Fruit fly (Drosophila melanogaster): Measurements from ENCODE around the gene CG8833.
A peak's percentile ranks its signal among the peaks of the same experiment; 100 is the strongest.

Gene CG8833

dm6 chr3L:13923332-13924272, 5.2 kb downstream of the CG8833 start (continued):
- peak; percentile 19 for TF ChIP-seq Oli (tag; optimal IDR thresholded peaks at IDR 0.05)
- TF ChIP-seq slbo (GFP tag; IDR thresholded peaks at IDR 0.05) = peak; percentile 87
- peak; percentile 53 for TF ChIP-seq CG10979 (tag; optimal IDR thresholded peaks at IDR 0.05)
- peak; percentile 23 for TF ChIP-seq CG8924 (tag; optimal IDR thresholded peaks at IDR 0.05)
- TF ChIP-seq odd (GFP tag; optimal IDR thresholded peaks at IDR 0.05) = peak; percentile 2
- TF ChIP-seq bcd (GFP tag; optimal IDR thresholded peaks at IDR 0.05) = peak; percentile 58
- TF ChIP-seq CG6689 (GFP tag; IDR thresholded peaks at IDR 0.05) = peak; percentile 68
- TF ChIP-seq dan (GFP tag; IDR thresholded peaks at IDR 0.05) = no peak
- TF ChIP-seq CG42726 (GFP tag; IDR thresholded peaks at IDR 0.05; ENCODE audit: partially characterized antibody) = no peak
- no peak for TF ChIP-seq CG31388 (GFP tag; optimal IDR thresholded peaks at IDR 0.05)
- peak; percentile 64 for TF ChIP-seq Drgx (GFP tag; IDR thresholded peaks at IDR 0.05)
- peak; percentile 6 for TF ChIP-seq CG8359 (GFP tag; optimal IDR thresholded peaks at IDR 0.05; ENCODE audit: borderline replicate concordance)
- peak; percentile 16; the same call in 1 of the 2 replicates for TF ChIP-seq E2f2 (GFP tag; IDR thresholded peaks at IDR 0.05)
- peak; percentile 74 for TF ChIP-seq tgo (GFP tag; IDR thresholded peaks at IDR 0.05)
- peak; percentile 34 for TF ChIP-seq fd3F (GFP tag; optimal IDR thresholded peaks at IDR 0.05)
- TF ChIP-seq CG11456 (GFP tag; IDR thresholded peaks at IDR 0.05) = peak; percentile 77
- TF ChIP-seq CG10267 (tag; optimal IDR thresholded peaks at IDR 0.05) = peak; percentile 55
- no peak; the same call in 1 of the 2 replicates for TF ChIP-seq chm (GFP tag; IDR thresholded peaks at IDR 0.05)
- no peak for TF ChIP-seq CG7745 (tag; optimal IDR thresholded peaks at IDR 0.05)
- TF ChIP-seq CG31441 (GFP tag; IDR thresholded peaks at IDR 0.05) = peak; percentile 62; the same call in 1 of the 2 replicates
- TF ChIP-seq Ada2b (GFP tag; IDR thresholded peaks at IDR 0.05) = peak; percentile 54
- no peak for TF ChIP-seq CG18011 (GFP tag; optimal IDR thresholded peaks at IDR 0.05)
- TF ChIP-seq CG7839 (tag; optimal IDR thresholded peaks at IDR 0.05) = peak; percentile 71
- peak; percentile 63 for TF ChIP-seq caup (GFP tag; optimal IDR thresholded peaks at IDR 0.05; ENCODE audit: severe bottlenecking)
- peak; percentile 54 for TF ChIP-seq CG7556 (GFP tag; optimal IDR thresholded peaks at IDR 0.05)
- TF ChIP-seq Rfx (GFP tag; IDR thresholded peaks at IDR 0.05) = peak; percentile 91
- peak; percentile 26; the same call in 1 of the 2 replicates for TF ChIP-seq Ravus (GFP tag; IDR thresholded peaks at IDR 0.05)
- peak; percentile 61 for TF ChIP-seq CG11085 (GFP tag; IDR thresholded peaks at IDR 0.05)
- TF ChIP-seq wdn (GFP tag; IDR thresholded peaks at IDR 0.05) = peak; percentile 76
- TF ChIP-seq nau (GFP tag; optimal IDR thresholded peaks at IDR 0.05) = no peak
- TF ChIP-seq Meics (GFP tag; optimal IDR thresholded peaks at IDR 0.05) = peak; percentile 70
- TF ChIP-seq Vsx1 (GFP tag; optimal IDR thresholded peaks at IDR 0.05) = peak; percentile 4
- TF ChIP-seq CG15514 (GFP tag; optimal IDR thresholded peaks at IDR 0.05) = peak; percentile 36
- peak; percentile 51; the same call in 1 of the 2 replicates for TF ChIP-seq seq (GFP tag; IDR thresholded peaks at IDR 0.05)
- TF ChIP-seq Side (GFP tag; optimal IDR thresholded peaks at IDR 0.05) = no peak
- peak; percentile 38; the same call in 1 of the 2 replicates for TF ChIP-seq CG10366 (GFP tag; IDR thresholded peaks at IDR 0.05)
- TF ChIP-seq CG13624 (GFP tag; optimal IDR thresholded peaks at IDR 0.05) = no peak
- TF ChIP-seq CG10147 (GFP tag; optimal IDR thresholded peaks at IDR 0.05) = peak; percentile 50
- no peak for TF ChIP-seq da (GFP tag; optimal IDR thresholded peaks at IDR 0.05)
- TF ChIP-seq CG2120 (GFP tag; optimal IDR thresholded peaks at IDR 0.05) = peak; percentile 73
- TF ChIP-seq row (GFP tag; IDR thresholded peaks at IDR 0.05) = peak; percentile 69
- peak; percentile 49 for TF ChIP-seq Six4 (GFP tag; optimal IDR thresholded peaks at IDR 0.05)
- TF ChIP-seq Nf-YA (GFP tag; IDR thresholded peaks at IDR 0.05) = 0 out of 2 replicates have a peak, but pooled peaks have one; percentile 6
- TF ChIP-seq Awh (GFP tag; IDR thresholded peaks at IDR 0.05) = peak; percentile 64; the same call in 1 of the 2 replicates
- TF ChIP-seq pnt (GFP tag; optimal IDR thresholded peaks at IDR 0.05) = peak; percentile 25
- peak; percentile 62 for TF ChIP-seq CG3847 (GFP tag; IDR thresholded peaks at IDR 0.05)
- TF ChIP-seq zen (tag; optimal IDR thresholded peaks at IDR 0.05) = peak; percentile 10
- no peak for TF ChIP-seq CHES-1-like (GFP tag; optimal IDR thresholded peaks at IDR 0.05)

Data from whole organism, embryonic.